Fruit fly (Drosophila melanogaster) whole organism, embryonic: ENCODE measurements around the gene CG13059.
A peak's percentile ranks its signal among the peaks of the same experiment; 100 is the strongest.

Experiments
- Antp ChIP-seq: fragments of 200-800 bp; sonication (Bioruptor generic); optimal IDR thresholded peaks from 3 replicates; lab custom pipeline; 2016; ENCODE audit warnings: missing biosample characterization, missing genetic modification characterization
- Atf-2 ChIP-seq: fragments of 200-800 bp; sonication (Bioruptor generic); optimal IDR thresholded peaks from 2 replicates; lab custom pipeline; 2016; ENCODE audit warnings: missing biosample characterization, missing genetic modification characterization
- B-H1 ChIP-seq: fragments of 200-800 bp; sonication (Bioruptor generic); IDR thresholded peaks from 3 replicates; pipeline ENCODE4 v1.3.6; 2022; ENCODE audit warnings: missing biosample characterization, missing genetic modification characterization
- CG10959 ChIP-seq: fragments of 200-800 bp; sonication (Bioruptor generic); IDR thresholded peaks from 2 replicates; pipeline ENCODE4 v1.3.6; 2022; ENCODE audit warnings: missing biosample characterization, missing genetic modification characterization
- CG12659 ChIP-seq: fragments of 200-800 bp; sonication (Bioruptor generic); optimal IDR thresholded peaks from 3 replicates; lab custom pipeline; 2017; ENCODE audit warnings: mild to moderate bottlenecking, missing biosample characterization, missing genetic modification reagents, missing genetic modification characterization
- CG13424 ChIP-seq: fragments of 200-800 bp; sonication (Bioruptor generic); optimal IDR thresholded peaks from 2 replicates; lab custom pipeline; 2019; ENCODE audit warnings: missing biosample characterization, mild to moderate bottlenecking, missing genetic modification characterization, moderate library complexity
- CG15479 ChIP-seq: fragments of 200-800 bp; sonication (Bioruptor generic); optimal IDR thresholded peaks from 3 replicates; lab custom pipeline; 2019; ENCODE audit warnings: missing biosample characterization, mild to moderate bottlenecking, missing genetic modification characterization, moderate library complexity
- CG4360 ChIP-seq: fragments of 200-800 bp; sonication (Bioruptor generic); IDR thresholded peaks from 2 replicates; pipeline ENCODE4 v1.3.6; 2022; ENCODE audit warnings: missing biosample characterization, missing genetic modification characterization
- CG6254 ChIP-seq: fragments of 200-800 bp; sonication (Bioruptor generic); optimal IDR thresholded peaks from 3 replicates; lab custom pipeline; 2017; ENCODE audit warnings: mild to moderate bottlenecking, missing biosample characterization, missing genetic modification reagents, missing genetic modification characterization
- CG7357 ChIP-seq: fragments of 200-800 bp; sonication (Bioruptor generic); IDR thresholded peaks from 3 replicates; pipeline ENCODE4 v1.3.6; 2022; ENCODE audit warnings: missing biosample characterization, missing genetic modification characterization
- CG7839 ChIP-seq: fragments of 200-800 bp; sonication (Bioruptor generic); optimal IDR thresholded peaks from 3 replicates; lab custom pipeline; 2018; ENCODE audit warnings: missing biosample characterization, mild to moderate bottlenecking, missing genetic modification characterization, moderate library complexity
- CG7987 ChIP-seq: fragments of 200-800 bp; sonication (Bioruptor generic); optimal IDR thresholded peaks from 2 replicates; lab custom pipeline; 2018; ENCODE audit warnings: missing biosample characterization, mild to moderate bottlenecking, missing genetic modification characterization, moderate library complexity
- CG9817 ChIP-seq: fragments of 200-800 bp; sonication (Bioruptor generic); optimal IDR thresholded peaks from 2 replicates; lab custom pipeline; 2018; ENCODE audit warnings: missing biosample characterization, mild to moderate bottlenecking, missing genetic modification characterization, moderate library complexity
- CG9932 ChIP-seq: fragments of 200-800 bp; sonication (Bioruptor generic); IDR thresholded peaks from 2 replicates; pipeline ENCODE4 v1.3.6; 2022; ENCODE audit warnings: missing biosample characterization, missing genetic modification characterization
- Chrac-16 ChIP-seq: fragments of 200-800 bp; sonication (Bioruptor generic); optimal IDR thresholded peaks from 3 replicates; lab custom pipeline; 2016; ENCODE audit warnings: missing biosample characterization, missing genetic modification characterization
- CrebB ChIP-seq: fragments of 200-800 bp; sonication (Bioruptor generic); optimal IDR thresholded peaks from 3 replicates; lab custom pipeline; 2018; ENCODE audit warnings: missing biosample characterization, mild to moderate bottlenecking, missing genetic modification characterization
- Deaf1 ChIP-seq: fragments of 200-800 bp; optimal IDR thresholded peaks from 3 replicates; lab custom pipeline; 2019; ENCODE audit warnings: missing biosample characterization, mild to moderate bottlenecking, missing genetic modification characterization, moderate library complexity
- Hmx ChIP-seq: fragments of 200-800 bp; sonication (Bioruptor generic); optimal IDR thresholded peaks from 2 replicates; lab custom pipeline; 2016; ENCODE audit warnings: missing biosample characterization, missing genetic modification characterization
- Jarid2 ChIP-seq: fragments of 200-800 bp; sonication (Bioruptor generic); optimal IDR thresholded peaks from 3 replicates; lab custom pipeline; 2017; ENCODE audit warnings: mild to moderate bottlenecking, missing biosample characterization, missing genetic modification reagents, missing genetic modification characterization
- Mad ChIP-seq: fragments of 200-800 bp; sonication (Bioruptor generic); optimal IDR thresholded peaks from 2 replicates; lab custom pipeline; 2016; ENCODE audit warnings: missing biosample characterization, missing genetic modification characterization
- Mes4 ChIP-seq: fragments of 200-800 bp; sonication (Bioruptor generic); optimal IDR thresholded peaks from 2 replicates; lab custom pipeline; 2016; ENCODE audit warnings: missing biosample characterization, missing genetic modification characterization
- NFAT ChIP-seq: fragments of 200-800 bp; sonication (Bioruptor generic); IDR thresholded peaks from 2 replicates; pipeline ENCODE4 v1.3.6; 2022; ENCODE audit warnings: missing biosample characterization, missing genetic modification characterization
- Sry-δ ChIP-seq: fragments of 200-800 bp; sonication (Bioruptor generic); optimal IDR thresholded peaks from 2 replicates; lab custom pipeline; 2016; ENCODE audit warnings: missing biosample characterization, missing genetic modification characterization
- ash1 ChIP-seq: fragments of 200-800 bp; sonication (Bioruptor generic); optimal IDR thresholded peaks from 2 replicates; lab custom pipeline; 2018; ENCODE audit warnings: missing biosample characterization, mild to moderate bottlenecking, missing genetic modification characterization
- chinmo ChIP-seq: fragments of 200-800 bp; sonication (Bioruptor generic); IDR thresholded peaks from 4 replicates; pipeline ENCODE4 v1.3.6; 2022; ENCODE audit warnings: missing biosample characterization, missing genetic modification characterization; ENCODE audit not compliant: partially characterized antibody
- dpn ChIP-seq, 2 experiments: fragments of 200-800 bp; sonication (Bioruptor generic); optimal IDR thresholded peaks; 3 replicates each; lab custom pipeline; 2016; ENCODE audit warnings: missing biosample characterization in 2 of 2, missing genetic modification characterization in 2 of 2
- fd64A ChIP-seq: fragments of 200-800 bp; sonication (Bioruptor generic); optimal IDR thresholded peaks from 3 replicates; lab custom pipeline; 2018; ENCODE audit warnings: missing biosample characterization, mild to moderate bottlenecking, missing genetic modification characterization
- grau ChIP-seq: fragments of 200-800 bp; optimal IDR thresholded peaks from 3 replicates; lab custom pipeline; 2019; ENCODE audit warnings: missing biosample characterization, mild to moderate bottlenecking, missing genetic modification characterization, moderate library complexity
- grn ChIP-seq: fragments of 200-800 bp; sonication (Bioruptor generic); optimal IDR thresholded peaks from 3 replicates; lab custom pipeline; 2017; ENCODE audit warnings: missing biosample characterization, missing genetic modification characterization
- lola ChIP-seq, 3 experiments: fragments of >200 bp in 2 of 3; fragments of 200-800 bp in 1 of 3; sonication (Bioruptor generic) in 1 of 3; optimal IDR thresholded peaks; 2 replicates each; lab custom pipeline; 2017 to 2019; ENCODE audit warnings: missing biosample characterization in 3 of 3, missing genetic modification characterization in 3 of 3, mild to moderate bottlenecking in 1 of 3, moderate library complexity in 1 of 3
- lov ChIP-seq, 2 experiments: fragments of 200-800 bp in 1 of 2; fragments of >200 bp in 1 of 2; sonication (Bioruptor generic) in 1 of 2; IDR thresholded peaks in 1 of 2; optimal IDR thresholded peaks in 1 of 2; 2 replicates in 1 of 2; 3 replicates in 1 of 2; pipeline versions ENCODE4 v1.3.6 to Lab custom; 2017 to 2022; ENCODE audit warnings: missing biosample characterization in 1 of 2, missing genetic modification characterization in 1 of 2
- pita ChIP-seq: fragments of 200-800 bp; sonication (Bioruptor generic); optimal IDR thresholded peaks from 2 replicates; lab custom pipeline; 2017; ENCODE audit warnings: missing biosample characterization, mild to moderate bottlenecking, missing genetic modification characterization
- seq ChIP-seq: fragments of 200-800 bp; sonication (Bioruptor generic); IDR thresholded peaks from 2 replicates; pipeline ENCODE4 v1.3.6; 2022; ENCODE audit warnings: missing biosample characterization, missing genetic modification characterization
- unc-4 ChIP-seq: fragments of 200-800 bp; sonication (Bioruptor generic); IDR thresholded peaks from 2 replicates; pipeline ENCODE4 v1.3.6; 2022; ENCODE audit warnings: missing biosample characterization, missing genetic modification characterization; ENCODE audit not compliant: partially characterized antibody

CG13059 gene

DNA sequence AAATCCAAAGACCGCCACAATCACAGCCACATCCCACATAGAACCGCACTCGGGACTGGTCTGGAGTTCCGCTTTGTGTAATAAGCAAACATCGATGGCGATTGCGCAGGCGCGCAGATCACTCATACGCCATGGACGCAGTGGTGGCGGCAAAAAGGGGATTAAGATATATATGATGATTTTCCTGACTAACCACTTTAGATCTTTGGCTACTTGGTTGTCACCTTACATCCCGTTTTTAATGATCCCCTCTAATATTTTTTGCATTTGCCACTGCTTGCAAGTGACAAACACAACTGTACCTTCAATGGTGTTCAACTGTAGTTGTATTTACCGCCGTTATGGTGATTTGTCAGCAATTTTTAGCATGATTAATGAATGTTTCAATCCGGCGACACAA, 13.5 kb upstream of the CG13059 start (continued):
- TF ChIP-seq CG7987 (GFP tag; lab: Kevin White, UChicago) (no peak), Mes4 (no peak), dpn (GFP tag; optimal IDR thresholded peaks at IDR 0.05; lab: Kevin White, UChicago) (no peak), CG9932 (GFP tag; lab: Robert Waterston, UW) (peak; percentile 75), seq (GFP tag; lab: Robert Waterston, UW) (no peak), NFAT (no peak), CG7357 (no peak), grn (no peak), CG7839 (tag; lab: Kevin White, UChicago) (no peak), lov (optimal IDR thresholded peaks at IDR 0.05; lab: Kevin White, UChicago) (no peak), lov (GFP tag; IDR thresholded peaks at IDR 0.05; lab: Robert Waterston, UW) (no peak), pita (GFP tag; lab: Kevin White, UChicago) (no peak), Antp (GFP tag; lab: Kevin White, UChicago) (peak; percentile 5), CG12659 (GFP tag; lab: Kevin White, UChicago) (no peak), grau (tag; lab: Kevin White, UChicago) (no peak), CG9817 (tag; lab: Kevin White, UChicago) (peak; percentile 63), CG13424 (tag; lab: Kevin White, UChicago) (no peak)

DNA sequence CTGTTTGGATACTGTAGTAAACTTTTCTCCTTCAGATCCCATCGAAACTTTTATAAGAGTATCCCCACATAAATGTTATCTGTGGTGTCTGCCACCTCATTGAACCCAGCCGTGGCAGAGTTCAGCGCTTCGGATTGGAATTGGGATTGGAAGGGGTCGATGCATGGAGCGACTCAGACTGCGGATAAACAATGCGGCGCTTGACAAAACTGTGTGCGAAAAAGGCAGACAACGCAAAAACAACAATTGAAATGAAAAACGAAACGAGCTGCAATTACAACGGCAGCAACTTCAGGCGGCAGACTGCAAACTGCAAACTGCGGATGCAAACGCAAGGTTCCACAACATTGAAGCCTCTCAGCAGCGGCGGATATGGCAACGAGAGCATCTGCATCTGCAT, 9.5 kb upstream of the CG13059 start, which contains the start of gene CG13062:
Gene CG13062, plus strand, starts transcription at position 301 of the 400 bp plus-strand sequence.
- TF ChIP-seq lov (optimal IDR thresholded peaks at IDR 0.05; lab: Kevin White, UChicago) (no peak), lov (GFP tag; IDR thresholded peaks at IDR 0.05; lab: Robert Waterston, UW) (0 out of 3 replicates have a peak, but pooled peaks have one; percentile 22), Sry-δ (GFP tag; lab: Kevin White, UChicago) (no peak)
- TF ChIP-seq, all 482 proteins: peak for 1

dm6 chr3L:16317724-16318123, 5.7 kb upstream of the CG13059 start, which contains the start of gene Nplp3:
Nplp3 (plus strand) TSS chr3L:16318024.
- TF ChIP-seq ash1 (GFP tag; lab: Kevin White, UChicago), result no peak
- TF ChIP-seq Jarid2 (GFP tag; lab: Kevin White, UChicago), result no peak
- no peak for TF ChIP-seq CG6254 (GFP tag; lab: Kevin White, UChicago)
- no peak for TF ChIP-seq Mad (GFP tag; lab: Kevin White, UChicago)
- TF ChIP-seq CrebB (tag; lab: Kevin White, UChicago), result no peak
- no peak for TF ChIP-seq Atf-2 (GFP tag; lab: Kevin White, UChicago)
- TF ChIP-seq CG10959 (GFP tag; lab: Robert Waterston, UW), result no peak
- no peak for TF ChIP-seq Hmx (GFP tag; lab: Kevin White, UChicago)
- TF ChIP-seq B-H1 (GFP tag; lab: Robert Waterston, UW), result no peak
- TF ChIP-seq CG15479 (GFP tag; lab: Kevin White, UChicago), result no peak
- no peak for TF ChIP-seq unc-4 (GFP tag; lab: Robert Waterston, UW)
- TF ChIP-seq lola (GFP tag; optimal IDR thresholded peaks at IDR 0.05; lab: Kevin White, UChicago), result no peak
- no peak for TF ChIP-seq CG4360 (GFP tag; lab: Robert Waterston, UW)
- no peak for TF ChIP-seq fd64A (GFP tag; lab: Kevin White, UChicago)
- TF ChIP-seq, all 482 proteins: peak for 0

- peak; percentile 68 for TF ChIP-seq Deaf1 (tag; lab: Kevin White, UChicago)
- TF ChIP-seq chinmo (GFP tag; lab: Robert Waterston, UW), result 0 out of 4 replicates have a peak, but pooled peaks have one; percentile 61
- TF ChIP-seq Chrac-16 (GFP tag; lab: Kevin White, UChicago), result no peak
- TF ChIP-seq, all 482 proteins: peak for 2
Observed at dm6 chr3L:16319399-16319906, 4.0 kb upstream of the CG13059 start, which contains the start of the genes CG13041 and CG13060. CG13041 (minus strand) TSS chr3L:16319526. CG13060 (plus strand) TSS chr3L:16319856.
